Fruit fly (Drosophila melanogaster) whole organism, embryonic: ENCODE data around the gene Delta.
A peak's percentile ranks its signal among the peaks of the same experiment; 100 is the strongest.

ENCODE experiments used
- Abd-B ChIP-seq: fragments of 200-800 bp; sonication (Bioruptor generic); optimal IDR thresholded peaks from 2 replicates; lab custom pipeline; 2018; ENCODE audit warnings: missing biosample characterization, mild to moderate bottlenecking, missing genetic modification characterization, moderate library complexity
- Antp ChIP-seq: fragments of 200-800 bp; sonication (Bioruptor generic); optimal IDR thresholded peaks from 3 replicates; lab custom pipeline; 2016; ENCODE audit warnings: missing biosample characterization, missing genetic modification characterization
- Bdp1 ChIP-seq: fragments of 200-800 bp; sonication (Bioruptor generic); optimal IDR thresholded peaks from 3 replicates; lab custom pipeline; 2016; ENCODE audit warnings: missing biosample characterization, missing genetic modification characterization
- CG12155 ChIP-seq: fragments of 200-800 bp; sonication (Bioruptor generic); optimal IDR thresholded peaks from 3 replicates; lab custom pipeline; 2016; ENCODE audit warnings: missing biosample characterization, missing genetic modification characterization
- CG12659 ChIP-seq: fragments of 200-800 bp; sonication (Bioruptor generic); optimal IDR thresholded peaks from 3 replicates; lab custom pipeline; 2017; ENCODE audit warnings: mild to moderate bottlenecking, missing biosample characterization, missing genetic modification reagents, missing genetic modification characterization
- CG13287 ChIP-seq: fragments of 200-800 bp; sonication (Bioruptor generic); IDR thresholded peaks from 2 replicates; pipeline ENCODE4 v1.3.6; 2022; ENCODE audit warnings: missing biosample characterization, missing genetic modification characterization; ENCODE audit not compliant: partially characterized antibody
- CG15479 ChIP-seq: fragments of 200-800 bp; sonication (Bioruptor generic); optimal IDR thresholded peaks from 3 replicates; lab custom pipeline; 2019; ENCODE audit warnings: missing biosample characterization, mild to moderate bottlenecking, missing genetic modification characterization, moderate library complexity
- CG2202 ChIP-seq: fragments of 200-800 bp; sonication (Bioruptor generic); optimal IDR thresholded peaks from 2 replicates; lab custom pipeline; 2018; ENCODE audit warnings: missing biosample characterization, mild to moderate bottlenecking, missing genetic modification characterization
- CG2889 ChIP-seq: fragments of 200-800 bp; sonication (Bioruptor generic); IDR thresholded peaks from 3 replicates; pipeline ENCODE4 v1.3.6; 2022; ENCODE audit warnings: missing biosample characterization, missing genetic modification characterization
- CG31388 ChIP-seq: fragments of 200-800 bp; sonication (Bioruptor generic); optimal IDR thresholded peaks from 2 replicates; lab custom pipeline; 2016; ENCODE audit warnings: missing biosample characterization, missing genetic modification characterization
- CG4617 ChIP-seq: fragments of 200-800 bp; sonication (Bioruptor generic); optimal IDR thresholded peaks from 3 replicates; lab custom pipeline; 2016; ENCODE audit warnings: missing biosample characterization, missing genetic modification characterization, borderline replicate concordance
- CG7556 ChIP-seq: fragments of 200-800 bp; sonication (Bioruptor generic); optimal IDR thresholded peaks from 2 replicates; lab custom pipeline; 2017; ENCODE audit warnings: missing biosample characterization, mild to moderate bottlenecking, missing genetic modification characterization
- CG8765 ChIP-seq: fragments of 200-800 bp; sonication (Bioruptor generic); IDR thresholded peaks from 2 replicates; pipeline ENCODE4 v1.3.6; 2022; ENCODE audit warnings: missing biosample characterization, missing genetic modification characterization
- CG9817 ChIP-seq: fragments of 200-800 bp; sonication (Bioruptor generic); optimal IDR thresholded peaks from 2 replicates; lab custom pipeline; 2018; ENCODE audit warnings: missing biosample characterization, mild to moderate bottlenecking, missing genetic modification characterization, moderate library complexity
- D ChIP-seq, 2 experiments: fragments of 200-800 bp in 1 of 2; fragments of >200 bp in 1 of 2; sonication (Bioruptor generic) in 1 of 2; optimal IDR thresholded peaks; 2 replicates in 1 of 2; 3 replicates in 1 of 2; lab custom pipeline; 2017; ENCODE audit warnings: mild to moderate bottlenecking in 1 of 2, missing biosample characterization in 1 of 2, missing genetic modification characterization in 1 of 2, missing genetic modification reagents in 1 of 2
- Doc2 ChIP-seq: fragments of 200-800 bp; sonication (Bioruptor generic); IDR thresholded peaks from 2 replicates; pipeline ENCODE4 v1.3.6; 2022; ENCODE audit warnings: missing biosample characterization, missing genetic modification characterization
- Elba2 ChIP-seq: fragments of 200-800 bp; sonication (Bioruptor generic); optimal IDR thresholded peaks from 3 replicates; lab custom pipeline; 2016; ENCODE audit warnings: missing biosample characterization, missing genetic modification characterization
- Fer3 ChIP-seq: fragments of 200-800 bp; sonication (Bioruptor generic); optimal IDR thresholded peaks from 2 replicates; lab custom pipeline; 2018; ENCODE audit warnings: missing biosample characterization, mild to moderate bottlenecking, missing genetic modification characterization, moderate library complexity
- H15 ChIP-seq: fragments of 200-800 bp; sonication (Bioruptor generic); IDR thresholded peaks from 3 replicates; pipeline ENCODE4 v1.3.6; 2022; ENCODE audit warnings: missing biosample characterization, missing genetic modification characterization
- HLH3B ChIP-seq: fragments of 200-800 bp; sonication (Bioruptor generic); IDR thresholded peaks from 2 replicates; pipeline ENCODE4 v1.3.6; 2022; ENCODE audit warnings: missing biosample characterization, missing genetic modification characterization
- Hr78 ChIP-seq, 2 experiments: fragments of 200-800 bp in 1 of 2; fragments of >200 bp in 1 of 2; sonication (Bioruptor generic) in 1 of 2; optimal IDR thresholded peaks; 2 replicates each; lab custom pipeline; 2017 to 2019; ENCODE audit warnings: missing biosample characterization in 2 of 2, missing genetic modification characterization in 2 of 2, mild to moderate bottlenecking in 1 of 2, moderate library complexity in 1 of 2
- Lhr ChIP-seq: fragments of 200-800 bp; sonication (Bioruptor generic); optimal IDR thresholded peaks from 3 replicates; lab custom pipeline; 2017; ENCODE audit warnings: mild to moderate bottlenecking, missing biosample characterization, missing genetic modification reagents, missing genetic modification characterization
- Mes4 ChIP-seq: fragments of 200-800 bp; sonication (Bioruptor generic); optimal IDR thresholded peaks from 2 replicates; lab custom pipeline; 2016; ENCODE audit warnings: missing biosample characterization, missing genetic modification characterization
- Sox102F ChIP-seq: fragments of 200-800 bp; sonication (Bioruptor generic); optimal IDR thresholded peaks from 2 replicates; lab custom pipeline; 2018; ENCODE audit warnings: missing biosample characterization, mild to moderate bottlenecking, missing genetic modification characterization, moderate library complexity
- ac ChIP-seq: fragments of 200-800 bp; sonication (Bioruptor generic); optimal IDR thresholded peaks from 3 replicates; lab custom pipeline; 2017; ENCODE audit warnings: missing biosample characterization, mild to moderate bottlenecking, missing genetic modification characterization
- cad ChIP-seq: fragments of >200 bp; optimal IDR thresholded peaks from 2 replicates; lab custom pipeline; 2017; ENCODE audit warnings: missing biosample characterization, missing genetic modification characterization
- dmrt11E ChIP-seq: fragments of 200-800 bp; sonication (Bioruptor generic); optimal IDR thresholded peaks from 3 replicates; lab custom pipeline; 2018; ENCODE audit warnings: missing biosample characterization, mild to moderate bottlenecking, missing genetic modification characterization, moderate library complexity
- gcm2 ChIP-seq: fragments of 200-800 bp; sonication (Bioruptor generic); optimal IDR thresholded peaks from 2 replicates; lab custom pipeline; 2016; ENCODE audit warnings: missing biosample characterization, missing genetic modification characterization
- gem ChIP-seq: fragments of 200-800 bp; sonication (Bioruptor generic); optimal IDR thresholded peaks from 2 replicates; lab custom pipeline; 2019; ENCODE audit warnings: missing biosample characterization, mild to moderate bottlenecking, missing genetic modification characterization, moderate library complexity
- gfzf ChIP-seq: fragments of 200-800 bp; sonication (Bioruptor generic); optimal IDR thresholded peaks from 2 replicates; lab custom pipeline; 2016; ENCODE audit warnings: missing biosample characterization, mild to moderate bottlenecking, missing genetic modification characterization, moderate library complexity
- grn ChIP-seq: fragments of 200-800 bp; sonication (Bioruptor generic); optimal IDR thresholded peaks from 3 replicates; lab custom pipeline; 2017; ENCODE audit warnings: missing biosample characterization, missing genetic modification characterization
- gro ChIP-seq: fragments of 200-800 bp; sonication (Bioruptor generic); optimal IDR thresholded peaks from 2 replicates; lab custom pipeline; 2016; ENCODE audit warnings: missing biosample characterization, missing genetic modification characterization
- kni ChIP-seq: fragments of 200-800 bp; sonication (Bioruptor generic); optimal IDR thresholded peaks from 3 replicates; lab custom pipeline; 2017; ENCODE audit warnings: mild to moderate bottlenecking, missing biosample characterization, missing genetic modification reagents, missing genetic modification characterization
- oc ChIP-seq: fragments of 200-800 bp; sonication (Bioruptor generic); optimal IDR thresholded peaks from 2 replicates; lab custom pipeline; 2018; ENCODE audit warnings: missing biosample characterization, mild to moderate bottlenecking, missing genetic modification characterization, moderate library complexity
- otp ChIP-seq: fragments of 200-800 bp; sonication (Bioruptor generic); IDR thresholded peaks from 3 replicates; pipeline ENCODE4, ENCODE4 v1.3.6; 2022; ENCODE audit warnings: missing biosample characterization, missing genetic modification characterization
- pros ChIP-seq: fragments of 200-800 bp; sonication (Bioruptor generic); optimal IDR thresholded peaks from 3 replicates; lab custom pipeline; 2019; ENCODE audit warnings: missing biosample characterization, mild to moderate bottlenecking, missing genetic modification characterization, moderate library complexity
- row ChIP-seq: fragments of 200-800 bp; sonication (Bioruptor generic); IDR thresholded peaks from 3 replicates; pipeline ENCODE4 v1.3.6; 2022; ENCODE audit warnings: missing biosample characterization, missing genetic modification characterization
- schlank ChIP-seq: fragments of 200-800 bp; sonication (Bioruptor generic); optimal IDR thresholded peaks from 2 replicates; lab custom pipeline; 2018; ENCODE audit warnings: missing biosample characterization, mild to moderate bottlenecking, missing genetic modification characterization
- twi ChIP-seq: fragments of 200-800 bp; optimal IDR thresholded peaks from 2 replicates; lab custom pipeline; 2019; ENCODE audit warnings: missing biosample characterization, mild to moderate bottlenecking, missing genetic modification characterization, moderate library complexity
- wek ChIP-seq: fragments of 200-800 bp; sonication (Bioruptor generic); optimal IDR thresholded peaks from 3 replicates; lab custom pipeline; 2018; ENCODE audit warnings: missing biosample characterization, mild to moderate bottlenecking, missing genetic modification characterization, moderate library complexity
- zen ChIP-seq: fragments of 200-800 bp; sonication (Bioruptor generic); optimal IDR thresholded peaks from 3 replicates; lab custom pipeline; 2018; ENCODE audit warnings: missing biosample characterization, mild to moderate bottlenecking, missing genetic modification characterization, moderate library complexity
- zen2 ChIP-seq: fragments of 200-800 bp; sonication (Bioruptor generic); IDR thresholded peaks from 3 replicates; pipeline ENCODE4 v1.3.6; 2022; ENCODE audit warnings: missing biosample characterization, missing genetic modification characterization; ENCODE audit not compliant: partially characterized antibody

The Delta gene

DNA sequence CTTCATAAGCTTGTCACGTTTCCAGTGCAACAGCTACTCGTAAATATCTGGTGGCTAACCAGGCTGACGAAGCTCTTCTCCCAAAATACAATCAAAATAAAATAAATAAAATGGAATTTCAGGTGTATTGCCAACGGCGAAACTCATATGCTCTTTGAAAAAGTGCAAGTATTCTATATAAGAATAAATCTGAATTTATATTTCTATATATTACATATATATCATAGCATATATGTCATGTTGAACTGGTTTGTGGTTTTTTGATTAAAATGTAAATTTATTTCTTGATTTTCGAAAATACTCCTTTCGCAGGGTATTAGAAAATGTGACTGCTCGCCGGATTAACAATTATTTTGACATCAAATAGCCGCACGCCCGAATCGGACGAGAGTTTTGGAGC lies 21.7 kb upstream of the Delta start (continued):
- TF ChIP-seq CG31388 (GFP tag; lab: Kevin White, UChicago) = no peak
- peak; percentile 36 for TF ChIP-seq gem (tag; lab: Kevin White, UChicago)
- peak; percentile 4 for TF ChIP-seq dmrt11E (tag; lab: Kevin White, UChicago)
- peak; percentile 9 for TF ChIP-seq Abd-B
- peak; percentile 14 for TF ChIP-seq Sox102F (GFP tag; lab: Kevin White, UChicago)
- no peak for TF ChIP-seq schlank (tag; lab: Kevin White, UChicago)

- peak; percentile 97 for TF ChIP-seq twi (tag; lab: Kevin White, UChicago)
- TF ChIP-seq D (optimal IDR thresholded peaks at IDR 0.05; lab: Kevin White, UChicago) = no peak
- no peak for TF ChIP-seq D (GFP tag; optimal IDR thresholded peaks at IDR 0.05; lab: Kevin White, UChicago)
These were observed 20.5 kb upstream of the Delta start for dm6 chr3R:19346532-19346931.

dm6 chr3R:19345214-19345613 lies 19.2 kb upstream of the Delta start:
- TF ChIP-seq HLH3B (GFP tag; lab: Robert Waterston, UW) = no peak
- TF ChIP-seq wek (GFP tag; lab: Kevin White, UChicago) = no peak
- peak; percentile 43 for TF ChIP-seq grn
- peak; percentile 14 for TF ChIP-seq twi (tag; lab: Kevin White, UChicago)
- TF ChIP-seq CG2889 (GFP tag; lab: Robert Waterston, UW) = 0 out of 3 replicates have a peak, but pooled peaks have one; percentile 35
- peak; percentile 93 for TF ChIP-seq D (optimal IDR thresholded peaks at IDR 0.05; lab: Kevin White, UChicago)
- TF ChIP-seq D (GFP tag; optimal IDR thresholded peaks at IDR 0.05; lab: Kevin White, UChicago) = no peak
- peak; percentile 86 for TF ChIP-seq zen (tag; lab: Kevin White, UChicago)
- TF ChIP-seq cad = peak; percentile 86
- TF ChIP-seq CG7556 = no peak
- 0 out of 3 replicates have a peak, but pooled peaks have one; percentile 32 for TF ChIP-seq H15 (GFP tag; lab: Robert Waterston, UW)
- TF ChIP-seq ac = peak; percentile 61
- no peak for TF ChIP-seq zen2 (GFP tag; lab: Robert Waterston, UW)
- peak; percentile 43 for TF ChIP-seq pros (GFP tag; lab: Kevin White, UChicago)
- no peak for TF ChIP-seq CG2202 (tag; lab: Kevin White, UChicago)
- peak; percentile 30 for TF ChIP-seq kni (GFP tag; lab: Kevin White, UChicago)
- TF ChIP-seq CG15479 (GFP tag; lab: Kevin White, UChicago) = peak; percentile 61

- TF ChIP-seq gro (GFP tag; lab: Kevin White, UChicago) = no peak
- no peak for TF ChIP-seq CG4617 (GFP tag; lab: Kevin White, UChicago)
- TF ChIP-seq Doc2 (GFP tag; lab: Robert Waterston, UW) = no peak
- TF ChIP-seq dmrt11E (tag; lab: Kevin White, UChicago) = peak; percentile 69
- no peak for TF ChIP-seq gfzf (GFP tag; lab: Kevin White, UChicago)
- TF ChIP-seq oc (tag; lab: Kevin White, UChicago) = no peak
- TF ChIP-seq CG15479 (GFP tag; lab: Kevin White, UChicago) = no peak
- TF ChIP-seq CG13287 (GFP tag; lab: Robert Waterston, UW) = no peak
- TF ChIP-seq CG12659 (GFP tag; lab: Kevin White, UChicago) = no peak
- TF ChIP-seq Lhr = no peak
- no peak for TF ChIP-seq CG12155 (GFP tag; lab: Kevin White, UChicago)
- no peak for TF ChIP-seq CG9817 (tag; lab: Kevin White, UChicago)
- TF ChIP-seq Fer3 = no peak
- no peak for TF ChIP-seq Bdp1 (GFP tag; lab: Kevin White, UChicago)
- TF ChIP-seq Antp (GFP tag; lab: Kevin White, UChicago) = no peak
- no peak for TF ChIP-seq CG2889 (GFP tag; lab: Robert Waterston, UW)
- no peak for TF ChIP-seq otp (GFP tag; lab: Robert Waterston, UW)
- no peak for TF ChIP-seq Hr78 (GFP tag; optimal IDR thresholded peaks at IDR 0.05; lab: Kevin White, UChicago)
- no peak for TF ChIP-seq row
- peak; percentile 65; the same call in 1 of the 2 replicates for TF ChIP-seq CG8765 (GFP tag; lab: Robert Waterston, UW)
- no peak for TF ChIP-seq Mes4
- TF ChIP-seq gcm2 (GFP tag; lab: Kevin White, UChicago) = no peak
- peak; percentile 7 for TF ChIP-seq Elba2 (GFP tag; lab: Kevin White, UChicago)
These were observed 17.7 kb upstream of the Delta start for dm6 chr3R:19343534-19344325.
